Fruit fly (Drosophila melanogaster): ENCODE data around the gene ND-75.

The ND-75 gene

DNA sequence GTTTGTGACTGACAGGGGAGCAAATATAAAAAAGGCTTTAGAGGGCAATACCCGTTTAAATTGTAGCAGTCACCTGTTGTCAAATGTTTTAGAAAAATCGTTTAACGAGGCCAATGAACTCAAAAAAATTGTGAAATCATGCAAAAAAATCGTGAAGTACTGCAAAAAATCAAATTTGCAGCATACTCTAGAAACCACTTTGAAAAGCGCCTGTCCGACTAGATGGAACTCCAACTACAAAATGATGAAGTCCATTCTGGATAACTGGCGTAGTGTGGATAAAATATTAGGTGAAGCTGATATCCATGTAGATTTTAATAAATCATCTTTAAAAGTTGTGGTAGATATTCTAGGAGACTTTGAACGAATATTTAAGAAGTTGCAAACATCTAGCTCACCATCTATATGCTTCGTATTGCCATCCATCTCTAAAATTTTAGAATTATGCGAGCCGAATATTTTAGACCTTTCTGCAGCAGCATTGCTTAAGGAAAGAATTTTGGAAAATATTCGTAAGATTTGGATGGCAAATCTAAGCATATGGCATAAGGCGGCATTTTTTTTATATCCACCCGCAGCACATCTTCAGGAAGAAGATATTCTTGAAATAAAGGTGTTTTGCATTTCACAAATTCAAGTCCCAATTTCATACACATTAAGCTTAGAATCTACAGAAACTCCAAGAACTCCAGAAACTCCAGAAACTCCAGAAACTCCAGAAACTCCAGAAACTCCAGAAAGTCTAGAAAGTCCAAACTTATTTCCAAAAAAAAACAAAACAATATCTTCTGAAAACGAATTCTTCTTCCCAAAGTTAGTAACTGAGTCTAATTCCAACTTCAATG lies 43.2 kb upstream of the ND-75 start (continued):
- no peak for TF ChIP-seq CG1233 (GFP tag; optimal IDR thresholded peaks at IDR 0.05)
- TF ChIP-seq Eip74EF (GFP tag; optimal IDR thresholded peaks at IDR 0.05): peak in 1 of 2 experiments; percentile 76

DNA sequence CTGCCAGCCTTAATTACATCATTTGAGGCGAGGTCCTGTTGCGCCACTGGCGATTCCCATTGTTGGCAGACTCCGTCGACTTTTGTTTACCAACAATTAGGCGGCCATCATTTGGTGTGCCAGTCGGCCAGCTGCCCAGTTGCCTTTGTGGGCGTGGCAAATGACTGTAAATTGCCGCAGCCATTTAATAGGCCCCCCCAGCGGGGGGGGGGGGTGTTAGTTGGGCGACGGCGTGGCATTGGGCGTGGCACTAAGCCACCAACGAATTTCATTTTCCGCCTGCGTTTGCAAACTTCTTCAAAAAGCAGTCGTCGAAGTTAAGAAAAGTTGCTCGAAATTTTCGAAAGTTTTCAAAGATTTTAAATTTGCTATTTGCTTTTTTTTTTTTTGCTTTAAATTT lies 35.4 kb upstream of the ND-75 start:
- peak; percentile 47 for TF ChIP-seq Hr39 (optimal IDR thresholded peaks at IDR 0.05)
- peak; percentile 2 for TF ChIP-seq scrt (GFP tag; optimal IDR thresholded peaks at IDR 0.05)
- no peak for TF ChIP-seq CG10654 (GFP tag; optimal IDR thresholded peaks at IDR 0.05)

DNA sequence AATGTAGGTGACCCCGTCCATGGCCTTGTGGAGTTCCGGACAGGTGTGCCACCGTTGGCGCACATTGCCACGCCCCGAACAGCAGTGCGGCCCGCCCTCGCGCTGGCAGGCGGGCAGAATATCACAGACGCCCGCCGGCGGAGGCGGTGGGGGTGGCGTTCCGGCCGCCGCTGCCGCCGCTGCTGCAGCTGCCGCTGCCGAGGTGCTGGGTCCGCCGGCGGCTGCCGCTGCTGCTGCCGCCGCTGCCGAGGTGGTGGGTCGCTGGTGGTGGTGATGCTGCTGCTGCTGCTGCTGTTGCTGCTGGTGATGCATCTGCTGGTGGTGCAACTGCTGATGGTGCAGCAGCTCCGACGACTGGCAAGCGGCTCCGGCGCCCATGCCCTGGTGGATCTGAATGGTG lies 33.6 kb upstream of the ND-75 start:
- TF ChIP-seq BEAF-32 (GFP tag; optimal IDR thresholded peaks at IDR 0.05) (no peak), sens (GFP tag) (peak; percentile 61)

DNA sequence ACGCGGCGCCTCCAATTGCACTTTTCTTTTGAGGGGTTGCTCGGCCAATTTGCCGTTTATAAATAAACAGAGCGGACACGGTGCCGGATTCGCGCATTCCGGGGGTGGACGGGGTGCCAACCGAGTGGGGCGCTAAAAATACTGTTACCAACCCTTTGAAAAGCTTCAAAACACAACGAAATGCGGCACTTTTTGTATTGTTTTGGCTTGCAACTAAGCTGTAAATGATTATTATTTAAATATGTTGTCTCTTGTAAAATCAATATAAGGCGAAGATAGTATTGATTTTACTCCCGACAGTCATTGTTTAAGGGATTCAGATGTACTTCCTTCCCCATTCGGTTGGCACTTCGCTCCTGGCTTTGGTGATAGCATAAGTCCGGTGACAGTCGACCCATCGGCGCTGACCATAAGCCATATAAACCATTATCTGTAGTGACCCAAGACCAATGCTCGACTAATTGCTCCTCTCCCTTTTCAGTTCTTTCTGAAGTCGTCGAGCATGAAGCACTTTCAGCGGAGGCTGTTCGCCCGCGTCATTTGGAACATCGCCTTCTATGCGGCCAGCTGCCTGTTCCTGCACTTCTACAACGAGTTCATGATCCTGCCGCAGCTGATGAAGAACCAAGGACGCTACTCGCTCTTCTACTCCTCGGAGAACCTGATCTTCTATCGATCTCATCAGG lies 22.5 kb upstream of the ND-75 start, which contains the start of gene CG15343:
Gene CG15343, minus strand, starts transcription at position 8 of the 686 bp plus-strand sequence.
- TF ChIP-seq p53 (GFP tag; optimal IDR thresholded peaks at IDR 0.05) (no peak), HLH54F (GFP tag; optimal IDR thresholded peaks at IDR 0.05) (peak; percentile 45), Atf3 (GFP tag; optimal IDR thresholded peaks at IDR 0.05) (no peak), NFAT (GFP tag; IDR thresholded peaks at IDR 0.05) (peak; percentile 67), Bdp1 (GFP tag; optimal IDR thresholded peaks at IDR 0.05) (no peak), CG3163 (GFP tag; optimal IDR thresholded peaks at IDR 0.05) (no peak), sna (GFP tag; IDR thresholded peaks at IDR 0.05; ENCODE audit: partially characterized antibody) (no peak), bab2 (GFP tag; optimal IDR thresholded peaks at IDR 0.05) (peak; percentile 27), ttk (GFP tag; IDR thresholded peaks at IDR 0.05) (peak; percentile 42; the same call in 1 of the 2 replicates), Bgb (GFP tag; IDR thresholded peaks at IDR 0.05; ENCODE audit: partially characterized antibody) (0 out of 2 replicates have a peak, but pooled peaks have one; percentile 12), Med (GFP tag) (peak; percentile 87), Deaf1 (tag; optimal IDR thresholded peaks at IDR 0.05) (no peak), row (GFP tag; IDR thresholded peaks at IDR 0.05) (peak; percentile 79), CG11247 (GFP tag; IDR thresholded peaks at IDR 0.05) (0 out of 2 replicates have a peak, but pooled peaks have one; percentile 37), HLHmδ (GFP tag; optimal IDR thresholded peaks at IDR 0.05) (no peak), sc (optimal IDR thresholded peaks at IDR 0.05) (no peak), sc (GFP tag; optimal IDR thresholded peaks at IDR 0.05) (no peak), MBD-R2 (GFP tag; IDR thresholded peaks at IDR 0.05) (no peak), fd64A (GFP tag; optimal IDR thresholded peaks at IDR 0.05) (no peak), Vsx1 (GFP tag; optimal IDR thresholded peaks at IDR 0.05) (no peak), CG12391 (tag; optimal IDR thresholded peaks at IDR 0.05) (peak; percentile 5), CG18619 (GFP tag; optimal IDR thresholded peaks at IDR 0.05) (peak; percentile 32), CG6854 (GFP tag; optimal IDR thresholded peaks at IDR 0.05) (no peak), CG9817 (tag; optimal IDR thresholded peaks at IDR 0.05) (no peak), HLH3B (GFP tag; IDR thresholded peaks at IDR 0.05) (no peak), Chrac-16 (GFP tag; optimal IDR thresholded peaks at IDR 0.05) (peak; percentile 14), nerfin-2 (GFP tag; IDR thresholded peaks at IDR 0.05; ENCODE audit: partially characterized antibody) (no peak), esg (GFP tag; conservative IDR thresholded peaks at IDR 0.05) (no peak), Awh (GFP tag; IDR thresholded peaks at IDR 0.05) (0 out of 2 replicates have a peak, but pooled peaks have one; percentile 30), CG6689 (GFP tag; IDR thresholded peaks at IDR 0.05) (0 out of 2 replicates have a peak, but pooled peaks have one; percentile 10), Xrp1 (GFP tag; IDR thresholded peaks at IDR 0.05) (peak; percentile 53; the same call in 1 of the 2 replicates), CG9437 (GFP tag; optimal IDR thresholded peaks at IDR 0.05) (no peak), CG43689 (GFP tag; IDR thresholded peaks at IDR 0.05) (no peak), ind (GFP tag; optimal IDR thresholded peaks at IDR 0.05) (peak; percentile 46), pfk (GFP tag; optimal IDR thresholded peaks at IDR 0.05) (no peak), Nf-YA (GFP tag; IDR thresholded peaks at IDR 0.05) (no peak)
